Fruit fly (Drosophila melanogaster) whole organism, embryonic: ENCODE measurements around the gene CG7601.
A peak's percentile ranks its signal among the peaks of the same experiment; 100 is the strongest.

Experiments used
- ATbp ChIP-seq: fragments of 200-800 bp; sonication (Bioruptor generic); optimal IDR thresholded peaks from 2 replicates; lab custom pipeline; 2017; ENCODE audit warnings: missing biosample characterization, mild to moderate bottlenecking, missing genetic modification characterization, missing genetic modification reagents
- Abd-B ChIP-seq: fragments of 200-800 bp; sonication (Bioruptor generic); optimal IDR thresholded peaks from 2 replicates; lab custom pipeline; 2018; ENCODE audit warnings: missing biosample characterization, mild to moderate bottlenecking, missing genetic modification characterization, moderate library complexity
- Adf1 ChIP-seq: fragments of 200-800 bp; sonication (Bioruptor generic); IDR thresholded peaks from 2 replicates; pipeline ENCODE4 v1.3.6; 2022; ENCODE audit warnings: missing biosample characterization, missing genetic modification characterization
- Bgb ChIP-seq: fragments of 200-800 bp; sonication (Bioruptor generic); IDR thresholded peaks from 2 replicates; pipeline ENCODE4 v1.3.6; 2022; ENCODE audit warnings: missing biosample characterization, missing genetic modification characterization; ENCODE audit not compliant: partially characterized antibody
- C15 ChIP-seq: fragments of 200-800 bp; sonication (Bioruptor generic); IDR thresholded peaks from 3 replicates; pipeline ENCODE4 v1.3.6; 2022; ENCODE audit warnings: missing biosample characterization, missing genetic modification characterization
- CG10147 ChIP-seq: fragments of 200-800 bp; sonication (Bioruptor generic); optimal IDR thresholded peaks from 2 replicates; lab custom pipeline; 2019; ENCODE audit warnings: missing biosample characterization, mild to moderate bottlenecking, missing genetic modification characterization, moderate library complexity
- CG10267 ChIP-seq: fragments of 200-800 bp; sonication (Bioruptor generic); optimal IDR thresholded peaks from 2 replicates; lab custom pipeline; 2018; ENCODE audit warnings: missing biosample characterization, mild to moderate bottlenecking, missing genetic modification characterization, moderate library complexity
- CG10959 ChIP-seq: fragments of 200-800 bp; sonication (Bioruptor generic); IDR thresholded peaks from 2 replicates; pipeline ENCODE4 v1.3.6; 2022; ENCODE audit warnings: missing biosample characterization, missing genetic modification characterization
- CG11695 ChIP-seq: fragments of 200-800 bp; sonication (Bioruptor generic); IDR thresholded peaks from 3 replicates; pipeline ENCODE4 v1.3.6; 2022; ENCODE audit warnings: missing biosample characterization, missing genetic modification characterization
- CG12236 ChIP-seq: fragments of 200-800 bp; sonication (Bioruptor generic); optimal IDR thresholded peaks from 2 replicates; lab custom pipeline; 2016; ENCODE audit warnings: missing biosample characterization, missing genetic modification characterization
- CG15479 ChIP-seq: fragments of 200-800 bp; sonication (Bioruptor generic); optimal IDR thresholded peaks from 3 replicates; lab custom pipeline; 2019; ENCODE audit warnings: missing biosample characterization, mild to moderate bottlenecking, missing genetic modification characterization, moderate library complexity
- CG17186 ChIP-seq: fragments of 200-800 bp; sonication (Bioruptor generic); optimal IDR thresholded peaks from 3 replicates; lab custom pipeline; 2017; ENCODE audit warnings: missing biosample characterization, missing genetic modification reagents, missing genetic modification characterization
- CG31224 ChIP-seq: fragments of 200-800 bp; sonication (Bioruptor generic); IDR thresholded peaks from 2 replicates; pipeline ENCODE4 v1.3.6; 2022; ENCODE audit warnings: missing biosample characterization, missing genetic modification characterization
- CG32532 ChIP-seq: fragments of 200-800 bp; sonication (Bioruptor generic); IDR thresholded peaks from 2 replicates; pipeline ENCODE4 v1.3.6; 2022; ENCODE audit warnings: missing biosample characterization, missing genetic modification characterization
- CG5245 ChIP-seq: fragments of 200-800 bp; sonication (Bioruptor generic); optimal IDR thresholded peaks from 3 replicates; lab custom pipeline; 2016; ENCODE audit warnings: missing biosample characterization, missing genetic modification characterization
- CG5953 ChIP-seq: fragments of 200-800 bp; sonication (Bioruptor generic); IDR thresholded peaks from 2 replicates; pipeline ENCODE4 v1.3.6; 2022; ENCODE audit warnings: missing biosample characterization, missing genetic modification characterization
- CG6254 ChIP-seq: fragments of 200-800 bp; sonication (Bioruptor generic); optimal IDR thresholded peaks from 3 replicates; lab custom pipeline; 2017; ENCODE audit warnings: mild to moderate bottlenecking, missing biosample characterization, missing genetic modification reagents, missing genetic modification characterization
- CG7745 ChIP-seq: fragments of 200-800 bp; sonication (Bioruptor generic); optimal IDR thresholded peaks from 2 replicates; lab custom pipeline; 2018; ENCODE audit warnings: missing biosample characterization, mild to moderate bottlenecking, missing genetic modification characterization, moderate library complexity
- CG7963 ChIP-seq: fragments of 200-800 bp; sonication (Bioruptor generic); IDR thresholded peaks from 3 replicates; pipeline ENCODE4 v1.3.6; 2022; ENCODE audit warnings: missing biosample characterization, missing genetic modification characterization; ENCODE audit not compliant: partially characterized antibody
- CG9215 ChIP-seq: fragments of 200-800 bp; sonication (Bioruptor generic); IDR thresholded peaks from 2 replicates; pipeline ENCODE4 v1.3.6; 2022; ENCODE audit warnings: missing biosample characterization, missing genetic modification characterization
- CG9437 ChIP-seq: fragments of 200-800 bp; sonication (Bioruptor generic); optimal IDR thresholded peaks from 2 replicates; lab custom pipeline; 2018; ENCODE audit warnings: missing biosample characterization, mild to moderate bottlenecking, missing genetic modification characterization
- CG9797 ChIP-seq: fragments of 200-800 bp; sonication (Bioruptor generic); optimal IDR thresholded peaks from 3 replicates; lab custom pipeline; 2018; ENCODE audit warnings: missing biosample characterization, mild to moderate bottlenecking, missing genetic modification characterization
- Dfd ChIP-seq, 2 experiments: fragments of >200 bp; optimal IDR thresholded peaks; 2 replicates each; lab custom pipeline; 2017; ENCODE audit warnings: missing biosample characterization in 2 of 2, missing genetic modification characterization in 2 of 2
- Dll ChIP-seq: fragments of 200-800 bp; sonication (Bioruptor generic); IDR thresholded peaks from 4 replicates; pipeline ENCODE4 v1.3.6; 2022; ENCODE audit warnings: missing biosample characterization, missing genetic modification characterization; ENCODE audit not compliant: partially characterized antibody
- Fer2 ChIP-seq: fragments of 200-800 bp; sonication (Bioruptor generic); optimal IDR thresholded peaks from 2 replicates; lab custom pipeline; 2018; ENCODE audit warnings: missing biosample characterization, mild to moderate bottlenecking, missing genetic modification characterization, moderate library complexity
- Hmr ChIP-seq: fragments of 200-800 bp; sonication (Bioruptor generic); optimal IDR thresholded peaks from 3 replicates; lab custom pipeline; 2017; ENCODE audit warnings: mild to moderate bottlenecking, missing biosample characterization, missing genetic modification reagents, missing genetic modification characterization
- Nf-YC ChIP-seq: fragments of 200-800 bp; optimal IDR thresholded peaks from 3 replicates; lab custom pipeline; 2019; ENCODE audit warnings: missing biosample characterization, mild to moderate bottlenecking, missing genetic modification characterization, moderate library complexity
- Opbp ChIP-seq: fragments of 200-800 bp; sonication (Bioruptor generic); IDR thresholded peaks from 3 replicates; pipeline ENCODE4 v1.3.6; 2022; ENCODE audit warnings: missing biosample characterization, missing genetic modification characterization; ENCODE audit not compliant: partially characterized antibody
- Stat92E ChIP-seq, 3 experiments: fragments of >200 bp in 2 of 3; fragments of 200-800 bp in 1 of 3; sonication (Bioruptor generic) in 1 of 3; optimal IDR thresholded peaks; 2 replicates each; lab custom pipeline; 2017 to 2019; ENCODE audit warnings: missing biosample characterization in 3 of 3, missing genetic modification characterization in 3 of 3, mild to moderate bottlenecking in 1 of 3, moderate library complexity in 1 of 3
- Trl ChIP-seq, 3 experiments: fragments of >200 bp in 2 of 3; fragments of 200-800 bp in 1 of 3; sonication (Bioruptor generic) in 1 of 3; optimal IDR thresholded peaks; 2 replicates in 1 of 3; 3 replicates in 2 of 3; lab custom pipeline; 2016 to 2017; ENCODE audit warnings: missing biosample characterization in 1 of 3, missing genetic modification characterization in 1 of 3
- ab ChIP-seq: fragments of 200-800 bp; sonication (Bioruptor generic); optimal IDR thresholded peaks from 2 replicates; lab custom pipeline; 2016; ENCODE audit warnings: missing biosample characterization, missing genetic modification characterization
- bbx ChIP-seq: fragments of 200-800 bp; sonication (Bioruptor generic); IDR thresholded peaks from 2 replicates; pipeline ENCODE4 v1.3.6; 2022; ENCODE audit warnings: missing biosample characterization, missing genetic modification characterization; ENCODE audit not compliant: partially characterized antibody
- cato ChIP-seq: fragments of 200-800 bp; sonication (Bioruptor generic); optimal IDR thresholded peaks from 2 replicates; lab custom pipeline; 2016; ENCODE audit warnings: missing biosample characterization, missing genetic modification characterization, borderline replicate concordance
- corto ChIP-seq: fragments of 200-800 bp; sonication (Bioruptor generic); optimal IDR thresholded peaks from 2 replicates; lab custom pipeline; 2016; ENCODE audit warnings: missing biosample characterization, mild to moderate bottlenecking, missing genetic modification characterization, moderate library complexity
- en ChIP-seq: fragments of 200-800 bp; sonication (Bioruptor generic); optimal IDR thresholded peaks from 2 replicates; lab custom pipeline; 2016; ENCODE audit warnings: missing biosample characterization, missing genetic modification characterization
- ewg ChIP-seq: fragments of 200-800 bp; sonication (Bioruptor generic); optimal IDR thresholded peaks from 3 replicates; lab custom pipeline; 2017; ENCODE audit warnings: mild to moderate bottlenecking, missing biosample characterization, missing genetic modification reagents, missing genetic modification characterization
- exex ChIP-seq: fragments of 200-800 bp; sonication (Bioruptor generic); optimal IDR thresholded peaks from 4 replicates; lab custom pipeline; 2018; ENCODE audit warnings: missing biosample characterization, mild to moderate bottlenecking, missing genetic modification characterization, moderate library complexity
- gfzf ChIP-seq: fragments of 200-800 bp; sonication (Bioruptor generic); optimal IDR thresholded peaks from 2 replicates; lab custom pipeline; 2016; ENCODE audit warnings: missing biosample characterization, mild to moderate bottlenecking, missing genetic modification characterization, moderate library complexity
- kni ChIP-seq: fragments of 200-800 bp; sonication (Bioruptor generic); optimal IDR thresholded peaks from 3 replicates; lab custom pipeline; 2017; ENCODE audit warnings: mild to moderate bottlenecking, missing biosample characterization, missing genetic modification reagents, missing genetic modification characterization
- onecut ChIP-seq: fragments of 200-800 bp; sonication (Bioruptor generic); IDR thresholded peaks from 2 replicates; pipeline ENCODE4 v1.3.6; 2022; ENCODE audit warnings: missing biosample characterization, missing genetic modification characterization
- prd ChIP-seq, 3 experiments: fragments of >200 bp in 2 of 3; fragments of 200-800 bp in 1 of 3; sonication (Bioruptor generic) in 1 of 3; optimal IDR thresholded peaks in 2 of 3; IDR thresholded peaks in 1 of 3; 2 replicates in 2 of 3; 3 replicates in 1 of 3; pipeline versions ENCODE4 v1.3.6 to Lab custom; 2017 to 2022; ENCODE audit warnings: missing biosample characterization in 1 of 3, missing genetic modification characterization in 1 of 3
- ro ChIP-seq: fragments of 200-800 bp; sonication (Bioruptor generic); IDR thresholded peaks from 2 replicates; pipeline ENCODE4 v1.3.6; 2022; ENCODE audit warnings: missing biosample characterization, missing genetic modification characterization
- row ChIP-seq: fragments of 200-800 bp; sonication (Bioruptor generic); IDR thresholded peaks from 3 replicates; pipeline ENCODE4 v1.3.6; 2022; ENCODE audit warnings: missing biosample characterization, missing genetic modification characterization
- schlank ChIP-seq: fragments of 200-800 bp; sonication (Bioruptor generic); optimal IDR thresholded peaks from 2 replicates; lab custom pipeline; 2018; ENCODE audit warnings: missing biosample characterization, mild to moderate bottlenecking, missing genetic modification characterization
- sens ChIP-seq: fragments of 200-800 bp; sonication (Bioruptor generic); peaks from one replicate; lab custom pipeline; 2016; ENCODE audit warnings: missing biosample characterization, missing genetic modification characterization
- sens-2 ChIP-seq: fragments of 200-800 bp; sonication (Bioruptor generic); IDR thresholded peaks from 2 replicates; pipeline ENCODE4 v1.3.6; 2022; ENCODE audit warnings: missing biosample characterization, missing genetic modification characterization
- slbo ChIP-seq: fragments of 200-800 bp; sonication (Bioruptor generic); IDR thresholded peaks from 2 replicates; pipeline ENCODE4 v1.3.6; 2022; ENCODE audit warnings: missing biosample characterization, missing genetic modification characterization
- usp ChIP-seq: fragments of >200 bp; optimal IDR thresholded peaks from 2 replicates; lab custom pipeline; 2017; ENCODE audit warnings: missing biosample characterization, missing genetic modification characterization
- zf30C ChIP-seq: fragments of 200-800 bp; sonication (Bioruptor generic); optimal IDR thresholded peaks from 3 replicates; lab custom pipeline; 2018; ENCODE audit warnings: missing biosample characterization, mild to moderate bottlenecking, missing genetic modification characterization

The CG7601 gene

dm6 chr3R:29736678-29737093, at the start of gene CG7601, which contains the start of gene CIA30 (continued):
- TF ChIP-seq exex (tag; lab: Kevin White, UChicago) (peak; percentile 96), CG32532 (GFP tag; lab: Robert Waterston, UW) (peak; percentile 100), Nf-YC (tag; lab: Kevin White, UChicago) (peak; percentile 90), prd (optimal IDR thresholded peaks at IDR 0.05; lab: Kevin White, UChicago) (no peak), prd (GFP tag; IDR thresholded peaks at IDR 0.05; lab: Robert Waterston, UW) (peak; percentile 100), Dll (GFP tag; lab: Robert Waterston, UW) (peak; percentile 52; the same call in 2 of the 4 replicates), bbx (GFP tag; lab: Robert Waterston, UW) (no peak), CG9437 (GFP tag; lab: Kevin White, UChicago) (peak; percentile 98), CG10959 (GFP tag; lab: Robert Waterston, UW) (peak; percentile 100), slbo (GFP tag; lab: Robert Waterston, UW) (peak; percentile 100), CG7963 (GFP tag; lab: Robert Waterston, UW) (no peak), CG10147 (GFP tag; lab: Kevin White, UChicago) (peak; percentile 99), cato (GFP tag; lab: Kevin White, UChicago) (peak; percentile 94), ro (GFP tag; lab: Robert Waterston, UW) (peak; percentile 100), CG7745 (peak; percentile 46), CG15479 (GFP tag; lab: Kevin White, UChicago) (peak; percentile 28), sens-2 (peak; percentile 100), corto (peak; percentile 88), ewg (peak; percentile 90), Opbp (GFP tag; lab: Robert Waterston, UW) (no peak), Trl (optimal IDR thresholded peaks at IDR 0.05; lab: Kevin White, UChicago) (no peak), Trl (GFP tag; optimal IDR thresholded peaks at IDR 0.05; lab: Kevin White, UChicago) (peak; percentile 99), CG9797 (GFP tag; lab: Kevin White, UChicago) (peak; percentile 46), zf30C (GFP tag; lab: Kevin White, UChicago) (no peak), en (GFP tag; lab: Kevin White, UChicago) (peak; percentile 98), CG11695 (GFP tag; lab: Robert Waterston, UW) (peak; percentile 100), sens (GFP tag; lab: Kevin White, UChicago) (peak; percentile 100), CG5953 (peak; percentile 100), CG17186 (peak; percentile 93), CG10267 (tag; lab: Kevin White, UChicago) (peak; percentile 92), ab (GFP tag; lab: Kevin White, UChicago) (peak; percentile 98), gfzf (GFP tag; lab: Kevin White, UChicago) (peak; percentile 40), Dfd (GFP tag; optimal IDR thresholded peaks at IDR 0.05; lab: Kevin White, UChicago) (no peak), C15 (GFP tag; lab: Robert Waterston, UW) (peak; percentile 100), ATbp (peak; percentile 96), CG5245 (GFP tag; lab: Kevin White, UChicago) (peak; percentile 99), Abd-B (GFP tag; lab: Kevin White, UChicago) (peak; percentile 100), Hmr (peak; percentile 98), usp (GFP tag; lab: Kevin White, UChicago) (no peak), schlank (peak; percentile 97), Stat92E (GFP tag; optimal IDR thresholded peaks at IDR 0.05; lab: Kevin White, UChicago) (peak in 1 of 3 experiments; percentile 91), CG9215 (GFP tag; lab: Robert Waterston, UW) (peak; percentile 100), Fer2 (tag; lab: Kevin White, UChicago) (peak; percentile 99), row (GFP tag; lab: Robert Waterston, UW) (peak; percentile 100), Bgb (peak; percentile 33; the same call in 1 of the 2 replicates), Adf1 (peak; percentile 93), kni (GFP tag; lab: Kevin White, UChicago) (peak; percentile 95), onecut (peak; percentile 99), CG31224 (GFP tag; lab: Robert Waterston, UW) (peak; percentile 99), CG12236 (peak; percentile 96), CG6254 (GFP tag; lab: Kevin White, UChicago) (peak; percentile 93)
